Worm (Caenorhabditis elegans) whole organism, L3 larva: ENCODE results near the gene D1022.5.

Experiments used
- R02D3.7 ChIP-seq: fragments of 150-350 bp; optimal IDR thresholded peaks from 2 replicates; lab custom pipeline; 2014; ENCODE audit warnings: missing biosample characterization, missing genetic modification characterization
- ZK546.5 ChIP-seq: sonication (generic microtip); optimal IDR thresholded peaks from 2 replicates; lab custom pipeline; 2017; ENCODE audit warnings: missing biosample characterization, missing genetic modification characterization
- aly-2 ChIP-seq: fragments of 150-350 bp; optimal IDR thresholded peaks from 2 replicates; lab custom pipeline; 2014; ENCODE audit warnings: missing biosample characterization, missing genetic modification characterization
- ceh-28 ChIP-seq: fragments of 150-350 bp; optimal IDR thresholded peaks from 2 replicates; lab custom pipeline; 2014; ENCODE audit warnings: missing biosample characterization, missing genetic modification reagents, missing genetic modification characterization
- ceh-82 ChIP-seq: fragments of 150-350 bp; optimal IDR thresholded peaks from 2 replicates; lab custom pipeline; 2014; ENCODE audit warnings: missing biosample characterization, missing genetic modification characterization
- ceh-9 ChIP-seq: sonication (generic microtip); optimal IDR thresholded peaks from 2 replicates; lab custom pipeline; 2018; ENCODE audit warnings: missing biosample characterization, missing genetic modification characterization
- egl-5 ChIP-seq: fragments of 150-350 bp; optimal IDR thresholded peaks from 2 replicates; lab custom pipeline; 2017; ENCODE audit warnings: missing biosample characterization, missing genetic modification reagents, missing genetic modification characterization, inconsistent platforms
- elt-1 ChIP-seq: fragments of 150-350 bp; optimal IDR thresholded peaks from 2 replicates; lab custom pipeline; 2014; ENCODE audit warnings: missing biosample characterization, missing genetic modification characterization
- elt-2 ChIP-seq: sonication (generic microtip); optimal IDR thresholded peaks from 2 replicates; lab custom pipeline; 2016; ENCODE audit warnings: missing genetic modification reagents, mild to moderate bottlenecking, missing genetic modification characterization, missing compliant biosample characterization
- elt-3 ChIP-seq, 3 experiments: fragments of 150-350 bp in 1 of 3; sonication (generic microtip) in 2 of 3; optimal IDR thresholded peaks; 2 replicates in 2 of 3; 4 replicates in 1 of 3; lab custom pipeline; 2014 to 2017; ENCODE audit warnings: missing biosample characterization in 3 of 3, missing genetic modification characterization in 3 of 3
- eor-1 ChIP-seq, 2 experiments: fragments of 150-350 bp; optimal IDR thresholded peaks; 2 replicates each; lab custom pipeline; 2014 to 2018; ENCODE audit warnings: missing biosample characterization in 2 of 2, missing genetic modification characterization in 2 of 2
- fkh-10 ChIP-seq: sonication (generic microtip); optimal IDR thresholded peaks from 2 replicates; lab custom pipeline; 2017; ENCODE audit warnings: missing biosample characterization, missing genetic modification reagents, missing genetic modification characterization
- fkh-2 ChIP-seq: fragments of 150-350 bp; optimal IDR thresholded peaks from 2 replicates; lab custom pipeline; 2014; ENCODE audit warnings: missing biosample characterization, missing genetic modification reagents, missing genetic modification characterization
- fos-1 ChIP-seq: fragments of 150-350 bp; optimal IDR thresholded peaks from 2 replicates; lab custom pipeline; 2014; ENCODE audit warnings: missing biosample characterization, missing genetic modification characterization
- hmg-11 ChIP-seq: sonication (generic microtip); optimal IDR thresholded peaks from 2 replicates; lab custom pipeline; 2016; ENCODE audit warnings: missing genetic modification characterization, missing compliant biosample characterization
- jun-1 ChIP-seq: fragments of 150-350 bp; optimal IDR thresholded peaks from 2 replicates; lab custom pipeline; 2014; ENCODE audit warnings: missing biosample characterization, missing genetic modification reagents, missing genetic modification characterization
- lin-15B ChIP-seq: fragments of 150-350 bp; optimal IDR thresholded peaks from 2 replicates; lab custom pipeline; 2014; ENCODE audit warnings: missing biosample characterization, missing genetic modification characterization
- lsy-12 ChIP-seq: sonication (generic microtip); optimal IDR thresholded peaks from 2 replicates; lab custom pipeline; 2016; ENCODE audit warnings: mild to moderate bottlenecking, missing genetic modification characterization, missing compliant biosample characterization
- mdl-1 ChIP-seq: fragments of 150-350 bp; optimal IDR thresholded peaks from 2 replicates; lab custom pipeline; 2014; ENCODE audit warnings: missing biosample characterization, missing genetic modification characterization
- mml-1 ChIP-seq: fragments of 150-350 bp; sonication (generic microtip); optimal IDR thresholded peaks from 3 replicates; lab custom pipeline; 2014; ENCODE audit warnings: missing biosample characterization, missing genetic modification characterization
- nfya-1 ChIP-seq: sonication (generic microtip); optimal IDR thresholded peaks from 2 replicates; lab custom pipeline; 2017; ENCODE audit warnings: missing genetic modification characterization, mild to moderate bottlenecking, missing compliant biosample characterization, antibody characterized with exemption, moderate library complexity; ENCODE audit not compliant: insufficient read depth
- nhr-11 ChIP-seq: fragments of 150-350 bp; optimal IDR thresholded peaks from 2 replicates; lab custom pipeline; 2014; ENCODE audit warnings: missing biosample characterization, missing genetic modification characterization
- nhr-12 ChIP-seq: fragments of 150-350 bp; optimal IDR thresholded peaks from 2 replicates; lab custom pipeline; 2014; ENCODE audit warnings: missing biosample characterization, missing genetic modification characterization
- nhr-23 ChIP-seq: fragments of 150-350 bp; optimal IDR thresholded peaks from 2 replicates; lab custom pipeline; 2014; ENCODE audit warnings: missing biosample characterization, missing genetic modification reagents, missing genetic modification characterization
- nhr-237 ChIP-seq: fragments of 150-350 bp; optimal IDR thresholded peaks from 2 replicates; lab custom pipeline; 2014; ENCODE audit warnings: missing biosample characterization, missing genetic modification characterization
- nhr-25 ChIP-seq: sonication (generic microtip); optimal IDR thresholded peaks from 2 replicates; lab custom pipeline; 2017; ENCODE audit warnings: missing biosample characterization, missing genetic modification characterization
- nhr-28 ChIP-seq: fragments of 150-350 bp; optimal IDR thresholded peaks from 2 replicates; lab custom pipeline; 2014; ENCODE audit warnings: missing biosample characterization, missing genetic modification characterization
- nhr-43 ChIP-seq: sonication (generic microtip); optimal IDR thresholded peaks from 2 replicates; lab custom pipeline; 2016; ENCODE audit warnings: mild to moderate bottlenecking, missing genetic modification characterization, missing compliant biosample characterization; ENCODE audit not compliant: poor library complexity, severe bottlenecking
- nhr-76 ChIP-seq: fragments of 150-350 bp; sonication (generic microtip); optimal IDR thresholded peaks from 5 replicates; lab custom pipeline; 2014; ENCODE audit warnings: missing biosample characterization, missing genetic modification characterization
- pha-4 ChIP-seq: fragments of 150-350 bp; optimal IDR thresholded peaks from 2 replicates; lab custom pipeline; 2014; ENCODE audit warnings: missing biosample characterization, missing genetic modification reagents, missing genetic modification characterization
- pqm-1 ChIP-seq: fragments of 150-350 bp; optimal IDR thresholded peaks from 2 replicates; lab custom pipeline; 2017; ENCODE audit warnings: missing biosample characterization, missing genetic modification characterization, inconsistent platforms
- sea-2 ChIP-seq: fragments of 150-350 bp; sonication (generic microtip); optimal IDR thresholded peaks from 4 replicates; lab custom pipeline; 2014; ENCODE audit warnings: missing biosample characterization, missing genetic modification reagents, missing genetic modification characterization
- snpc-4 ChIP-seq: fragments of 150-350 bp; optimal IDR thresholded peaks from 2 replicates; lab custom pipeline; 2014; ENCODE audit warnings: missing biosample characterization, missing genetic modification characterization
- tbx-2 ChIP-seq: sonication (generic microtip); optimal IDR thresholded peaks from 2 replicates; lab custom pipeline; 2016; ENCODE audit warnings: mild to moderate bottlenecking, missing genetic modification characterization, missing compliant biosample characterization
- unc-62 ChIP-seq: fragments of 150-350 bp; sonication (generic microtip); optimal IDR thresholded peaks from 4 replicates; lab custom pipeline; 2014; ENCODE audit warnings: missing biosample characterization, missing genetic modification reagents, missing genetic modification characterization
- zag-1 ChIP-seq: fragments of 150-350 bp; optimal IDR thresholded peaks from 2 replicates; lab custom pipeline; 2014; ENCODE audit warnings: missing biosample characterization, missing genetic modification characterization
- ztf-11 ChIP-seq: fragments of 150-350 bp; optimal IDR thresholded peaks from 2 replicates; lab custom pipeline; 2014; ENCODE audit warnings: missing biosample characterization, missing genetic modification characterization
- ztf-4 ChIP-seq: fragments of 150-350 bp; optimal IDR thresholded peaks from 2 replicates; lab custom pipeline; 2014; ENCODE audit warnings: missing biosample characterization, missing genetic modification characterization

The D1022.5 gene

DNA sequence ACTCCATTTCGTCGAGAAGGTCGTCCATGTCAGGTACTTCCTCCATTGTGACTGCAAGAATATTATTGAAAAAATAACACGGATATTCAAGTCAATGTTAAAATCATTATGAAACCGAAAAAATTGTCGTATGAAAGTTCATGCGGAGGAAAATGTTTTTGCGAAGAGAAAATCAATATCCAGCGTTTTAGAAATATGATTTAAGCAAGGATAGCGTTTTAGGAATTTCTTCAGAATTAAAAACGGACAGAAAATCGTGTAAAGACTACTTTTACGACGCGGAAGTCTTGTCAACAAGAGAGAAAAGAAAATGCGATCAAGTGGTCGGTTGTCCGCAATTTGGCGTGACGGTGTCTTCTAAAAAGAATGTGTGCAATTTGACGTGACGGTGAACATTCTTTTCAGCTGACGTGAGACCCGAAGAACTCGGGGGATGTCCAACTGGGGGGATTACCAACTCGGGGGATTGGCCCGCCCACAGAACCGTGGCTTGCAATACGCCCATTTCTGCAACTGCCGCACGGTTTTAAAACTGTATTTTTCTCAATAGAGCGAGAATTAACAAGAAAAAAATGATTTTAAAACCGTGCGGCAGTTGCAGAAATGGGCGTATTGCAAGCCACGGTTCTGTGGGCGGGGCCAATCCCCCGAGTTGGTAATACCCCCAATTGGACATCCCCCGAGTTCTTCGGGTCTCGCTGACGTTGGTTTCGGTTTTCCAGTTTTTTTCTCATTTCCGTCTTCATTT lies 20.1 kb upstream of the D1022.5 start, which contains the start of the genes aka-1 and ubc-6:
TSS of gene aka-1 (minus strand) at position 51 of the 748 bp plus-strand sequence.
TSS of gene ubc-6 (plus strand) at position 701 of the 748 bp plus-strand sequence.
- TF ChIP-seq snpc-4 (tag; lab: Kevin White, UChicago) (peak; percentile 62), jun-1 (peak; percentile 73), mdl-1 (no peak), nhr-43 (tag; lab: Kevin White, UChicago) (peak; percentile 67), nhr-237 (no peak), nhr-23 (peak; percentile 79), lsy-12 (tag; lab: Kevin White, UChicago) (peak; percentile 83), egl-5 (tag; lab: Kevin White, UChicago) (peak; percentile 37), mml-1 (tag; lab: Kevin White, UChicago) (no peak), elt-3 (tag; optimal IDR thresholded peaks at IDR 0.05; lab: Kevin White, UChicago) (peak in 1 of 3 experiments; percentile 26), elt-2 (peak; percentile 60), hmg-11 (tag; lab: Kevin White, UChicago) (peak; percentile 85), unc-62 (GFP tag; lab: Kevin White, UChicago) (peak; percentile 60), ceh-82 (tag; lab: Kevin White, UChicago) (peak; percentile 26), tbx-2 (tag; lab: Kevin White, UChicago) (peak; percentile 82), pqm-1 (tag; lab: Kevin White, UChicago) (peak; percentile 13), nhr-25 (tag; lab: Kevin White, UChicago) (peak; percentile 81), ztf-11 (tag; lab: Kevin White, UChicago) (no peak), elt-1 (tag; lab: Kevin White, UChicago) (no peak), R02D3.7 (tag; lab: Kevin White, UChicago) (peak; percentile 79), ZK546.5 (tag; lab: Kevin White, UChicago) (no peak), nhr-12 (tag; lab: Kevin White, UChicago) (no peak), pha-4 (tag; lab: Kevin White, UChicago) (peak; percentile 81), lin-15B (peak; percentile 80), nfya-1 (tag; lab: Kevin White, UChicago) (peak; percentile 77), nhr-11 (tag; lab: Kevin White, UChicago) (peak; percentile 4), fos-1 (tag; lab: Kevin White, UChicago) (peak; percentile 31), fkh-2 (tag; lab: Kevin White, UChicago) (no peak), ztf-4 (tag; lab: Kevin White, UChicago) (no peak), aly-2 (tag; lab: Kevin White, UChicago) (no peak), ceh-28 (tag; lab: Kevin White, UChicago) (peak; percentile 79)

DNA sequence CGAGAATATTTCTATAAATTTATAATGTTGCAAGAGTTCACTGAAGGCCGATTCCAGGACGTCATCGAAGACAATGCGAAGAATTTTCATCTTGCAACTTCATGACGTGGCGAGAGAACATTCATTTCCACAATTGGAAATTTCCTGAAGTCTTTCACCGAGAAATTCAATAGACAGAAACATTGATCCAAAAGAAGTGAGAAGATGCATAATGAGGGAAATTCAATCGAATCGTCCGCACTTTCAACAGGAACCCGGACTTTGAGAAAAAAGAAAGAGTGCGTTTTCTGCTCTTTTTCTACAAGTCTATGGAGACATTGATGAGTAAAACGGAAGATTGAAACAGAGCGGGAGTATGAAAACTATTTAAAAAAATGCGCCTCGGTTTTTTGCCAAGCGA lies 10.7 kb upstream of the D1022.5 start:
- TF ChIP-seq elt-2 (no peak), fkh-10 (GFP tag; lab: Kevin White, UChicago) (peak; percentile 98)

- no peak for TF ChIP-seq sea-2 (GFP tag; lab: Kevin White, UChicago)
- no peak for TF ChIP-seq zag-1
- no peak for TF ChIP-seq eor-1 (tag; optimal IDR thresholded peaks at IDR 0.05; lab: Kevin White, UChicago)
- TF ChIP-seq mml-1 (tag; lab: Kevin White, UChicago) = no peak
- TF ChIP-seq aly-2 (tag; lab: Kevin White, UChicago) = no peak
- no peak for TF ChIP-seq nhr-43 (tag; lab: Kevin White, UChicago)
- no peak for TF ChIP-seq lin-15B
- TF ChIP-seq nhr-76 (tag; lab: Kevin White, UChicago) = no peak
- no peak for TF ChIP-seq ceh-28 (tag; lab: Kevin White, UChicago)
- TF ChIP-seq ztf-4 (tag; lab: Kevin White, UChicago) = no peak
- no peak for TF ChIP-seq fos-1 (tag; lab: Kevin White, UChicago)
- TF ChIP-seq fkh-2 (tag; lab: Kevin White, UChicago) = no peak
- no peak for TF ChIP-seq unc-62 (GFP tag; lab: Kevin White, UChicago)
- no peak for TF ChIP-seq nhr-12 (tag; lab: Kevin White, UChicago)
- no peak for TF ChIP-seq nhr-23
- no peak for TF ChIP-seq nhr-28 (tag; lab: Kevin White, UChicago)
- no peak for TF ChIP-seq ceh-9 (tag; lab: Kevin White, UChicago)
- TF ChIP-seq mdl-1 = no peak
Observed at ce11 chrII:7465519-7465918, 6.9 kb upstream of the D1022.5 start, which contains the start of gene sro-1. Gene sro-1 (minus strand): TSS chrII:7465619.
